Fruit fly (Drosophila melanogaster) whole organism, embryonic: ENCODE data around the gene CG7550.

ENCODE experiments used
- Aef1 ChIP-seq: fragments of 200-800 bp; sonication (Bioruptor generic); IDR thresholded peaks from 3 replicates; pipeline ENCODE4 v1.3.6; 2022; ENCODE audit warnings: missing biosample characterization, missing genetic modification characterization
- Asciz ChIP-seq: fragments of 200-800 bp; sonication (Bioruptor generic); optimal IDR thresholded peaks from 2 replicates; lab custom pipeline; 2017; ENCODE audit warnings: missing biosample characterization, mild to moderate bottlenecking, missing genetic modification characterization, missing genetic modification reagents
- CG10274 ChIP-seq: fragments of 200-800 bp; sonication (Bioruptor generic); optimal IDR thresholded peaks from 3 replicates; lab custom pipeline; 2017; ENCODE audit warnings: missing biosample characterization, mild to moderate bottlenecking, missing genetic modification characterization
- CG10654 ChIP-seq: fragments of 200-800 bp; sonication (Bioruptor generic); optimal IDR thresholded peaks from 2 replicates; lab custom pipeline; 2016; ENCODE audit warnings: missing biosample characterization, missing genetic modification characterization
- CG10959 ChIP-seq: fragments of 200-800 bp; sonication (Bioruptor generic); IDR thresholded peaks from 2 replicates; pipeline ENCODE4 v1.3.6; 2022; ENCODE audit warnings: missing biosample characterization, missing genetic modification characterization
- CG10979 ChIP-seq: fragments of 200-800 bp; sonication (Bioruptor generic); optimal IDR thresholded peaks from 2 replicates; lab custom pipeline; 2018; ENCODE audit warnings: missing biosample characterization, mild to moderate bottlenecking, missing genetic modification characterization, moderate library complexity
- CG12071 ChIP-seq: fragments of 200-800 bp; sonication (Bioruptor generic); optimal IDR thresholded peaks from 3 replicates; lab custom pipeline; 2018; ENCODE audit warnings: missing biosample characterization, mild to moderate bottlenecking, missing genetic modification characterization
- CG13287 ChIP-seq: fragments of 200-800 bp; sonication (Bioruptor generic); IDR thresholded peaks from 2 replicates; pipeline ENCODE4 v1.3.6; 2022; ENCODE audit warnings: missing biosample characterization, missing genetic modification characterization; ENCODE audit not compliant: partially characterized antibody
- CG13296 ChIP-seq: fragments of 200-800 bp; sonication (Bioruptor generic); optimal IDR thresholded peaks from 3 replicates; lab custom pipeline; 2018; ENCODE audit warnings: missing biosample characterization, mild to moderate bottlenecking, missing genetic modification characterization
- CG15011 ChIP-seq: fragments of 200-800 bp; sonication (Bioruptor generic); optimal IDR thresholded peaks from 3 replicates; lab custom pipeline; 2018; ENCODE audit warnings: missing biosample characterization, mild to moderate bottlenecking, missing genetic modification characterization
- CG17385 ChIP-seq: fragments of 200-800 bp; sonication (Bioruptor generic); optimal IDR thresholded peaks from 3 replicates; lab custom pipeline; 2018; ENCODE audit warnings: missing biosample characterization, mild to moderate bottlenecking, missing genetic modification characterization
- CG2116 ChIP-seq: fragments of 200-800 bp; sonication (Bioruptor generic); optimal IDR thresholded peaks from 3 replicates; lab custom pipeline; 2018; ENCODE audit warnings: missing biosample characterization, mild to moderate bottlenecking, missing genetic modification characterization
- CG2199 ChIP-seq: fragments of 200-800 bp; sonication (Bioruptor generic); IDR thresholded peaks from 3 replicates; pipeline ENCODE4 v1.3.6; 2022; ENCODE audit warnings: missing biosample characterization, missing genetic modification characterization
- CG32767 ChIP-seq: fragments of 200-800 bp; sonication (Bioruptor generic); IDR thresholded peaks from 2 replicates; pipeline ENCODE4 v1.3.6; 2022; ENCODE audit warnings: missing biosample characterization, missing genetic modification characterization
- CG3281 ChIP-seq: fragments of 200-800 bp; sonication (Bioruptor generic); optimal IDR thresholded peaks from 3 replicates; lab custom pipeline; 2017; ENCODE audit warnings: missing biosample characterization, mild to moderate bottlenecking, missing genetic modification characterization
- CG7963 ChIP-seq: fragments of 200-800 bp; sonication (Bioruptor generic); IDR thresholded peaks from 3 replicates; pipeline ENCODE4 v1.3.6; 2022; ENCODE audit warnings: missing biosample characterization, missing genetic modification characterization; ENCODE audit not compliant: partially characterized antibody
- CG8089 ChIP-seq: fragments of 200-800 bp; sonication (Bioruptor generic); optimal IDR thresholded peaks from 3 replicates; lab custom pipeline; 2016; ENCODE audit warnings: missing biosample characterization, missing genetic modification characterization
- CrebB ChIP-seq: fragments of 200-800 bp; sonication (Bioruptor generic); optimal IDR thresholded peaks from 3 replicates; lab custom pipeline; 2018; ENCODE audit warnings: missing biosample characterization, mild to moderate bottlenecking, missing genetic modification characterization
- Dbx ChIP-seq: fragments of 200-800 bp; sonication (Bioruptor generic); IDR thresholded peaks from 3 replicates; pipeline ENCODE4 v1.3.6; 2022; ENCODE audit warnings: missing biosample characterization, missing genetic modification characterization
- Dip2 ChIP-seq: fragments of 200-800 bp; sonication (Bioruptor generic); IDR thresholded peaks from 2 replicates; pipeline ENCODE4 v1.3.6; 2022; ENCODE audit warnings: missing biosample characterization, missing genetic modification characterization
- Gsc ChIP-seq: fragments of 200-800 bp; sonication (Bioruptor generic); IDR thresholded peaks from 2 replicates; pipeline ENCODE4 v1.3.6; 2022; ENCODE audit warnings: missing biosample characterization, missing genetic modification characterization
- HHEX ChIP-seq: fragments of 200-800 bp; sonication (Bioruptor generic); optimal IDR thresholded peaks from 3 replicates; lab custom pipeline; 2017; ENCODE audit warnings: missing biosample characterization, mild to moderate bottlenecking, missing genetic modification characterization, missing genetic modification reagents
- HmgD ChIP-seq: fragments of 200-800 bp; sonication (Bioruptor generic); optimal IDR thresholded peaks from 3 replicates; lab custom pipeline; 2016; ENCODE audit warnings: missing biosample characterization, missing genetic modification characterization
- Mad ChIP-seq: fragments of 200-800 bp; sonication (Bioruptor generic); optimal IDR thresholded peaks from 2 replicates; lab custom pipeline; 2016; ENCODE audit warnings: missing biosample characterization, missing genetic modification characterization
- NC2β ChIP-seq: fragments of 200-800 bp; sonication (Bioruptor generic); optimal IDR thresholded peaks from 2 replicates; lab custom pipeline; 2016; ENCODE audit warnings: missing biosample characterization, missing genetic modification characterization
- Pdp1 ChIP-seq, 2 experiments: fragments of 200-800 bp; sonication (Bioruptor generic); optimal IDR thresholded peaks; 3 replicates each; lab custom pipeline; 2016; ENCODE audit warnings: missing biosample characterization in 2 of 2, missing genetic modification characterization in 2 of 2, mild to moderate bottlenecking in 1 of 2, moderate library complexity in 1 of 2
- Vsx1 ChIP-seq: fragments of 200-800 bp; sonication (Bioruptor generic); optimal IDR thresholded peaks from 2 replicates; lab custom pipeline; 2017; ENCODE audit warnings: missing biosample characterization, mild to moderate bottlenecking, missing genetic modification characterization, missing genetic modification reagents
- abd-A ChIP-seq: fragments of 200-800 bp; sonication (Bioruptor generic); optimal IDR thresholded peaks from 3 replicates; lab custom pipeline; 2019; ENCODE audit warnings: missing biosample characterization, mild to moderate bottlenecking, missing genetic modification characterization, moderate library complexity
- btn ChIP-seq: fragments of 200-800 bp; sonication (Bioruptor generic); optimal IDR thresholded peaks from 2 replicates; lab custom pipeline; 2016; ENCODE audit warnings: missing biosample characterization, missing genetic modification characterization
- caup ChIP-seq: fragments of 200-800 bp; sonication (Bioruptor generic); optimal IDR thresholded peaks from 3 replicates; lab custom pipeline; 2017; ENCODE audit warnings: missing biosample characterization, mild to moderate bottlenecking, missing genetic modification characterization, moderate library complexity; ENCODE audit not compliant: severe bottlenecking
- chinmo ChIP-seq: fragments of 200-800 bp; sonication (Bioruptor generic); IDR thresholded peaks from 4 replicates; pipeline ENCODE4 v1.3.6; 2022; ENCODE audit warnings: missing biosample characterization, missing genetic modification characterization; ENCODE audit not compliant: partially characterized antibody
- chm ChIP-seq: fragments of 200-800 bp; sonication (Bioruptor generic); IDR thresholded peaks from 2 replicates; pipeline ENCODE4 v1.3.6; 2022; ENCODE audit warnings: missing biosample characterization, missing genetic modification characterization
- dmrt99B ChIP-seq: fragments of 200-800 bp; sonication (Bioruptor generic); optimal IDR thresholded peaks from 2 replicates; lab custom pipeline; 2018; ENCODE audit warnings: missing biosample characterization, mild to moderate bottlenecking, missing genetic modification characterization, moderate library complexity
- dpn ChIP-seq, 2 experiments: fragments of 200-800 bp; sonication (Bioruptor generic); optimal IDR thresholded peaks; 3 replicates each; lab custom pipeline; 2016; ENCODE audit warnings: missing biosample characterization in 2 of 2, missing genetic modification characterization in 2 of 2
- grn ChIP-seq: fragments of 200-800 bp; sonication (Bioruptor generic); optimal IDR thresholded peaks from 3 replicates; lab custom pipeline; 2017; ENCODE audit warnings: missing biosample characterization, missing genetic modification characterization
- nerfin-2 ChIP-seq: fragments of 200-800 bp; sonication (Bioruptor generic); IDR thresholded peaks from 2 replicates; pipeline ENCODE4 v1.3.6; 2022; ENCODE audit warnings: missing biosample characterization, missing genetic modification characterization; ENCODE audit not compliant: partially characterized antibody
- pb ChIP-seq: fragments of 200-800 bp; sonication (Bioruptor generic); optimal IDR thresholded peaks from 3 replicates; lab custom pipeline; 2016; ENCODE audit warnings: missing biosample characterization, missing genetic modification characterization
- phol ChIP-seq: fragments of 200-800 bp; sonication (Bioruptor generic); optimal IDR thresholded peaks from 3 replicates; lab custom pipeline; 2018; ENCODE audit warnings: missing biosample characterization, mild to moderate bottlenecking, missing genetic modification characterization, moderate library complexity
- pros ChIP-seq: fragments of 200-800 bp; sonication (Bioruptor generic); optimal IDR thresholded peaks from 3 replicates; lab custom pipeline; 2019; ENCODE audit warnings: missing biosample characterization, mild to moderate bottlenecking, missing genetic modification characterization, moderate library complexity
- sd ChIP-seq: fragments of 200-800 bp; sonication (Bioruptor generic); optimal IDR thresholded peaks from 3 replicates; lab custom pipeline; 2018; ENCODE audit warnings: missing biosample characterization, mild to moderate bottlenecking, missing genetic modification characterization, moderate library complexity
- sima ChIP-seq: fragments of 200-800 bp; sonication (Bioruptor generic); optimal IDR thresholded peaks from 2 replicates; lab custom pipeline; 2016; ENCODE audit warnings: missing biosample characterization, missing genetic modification characterization
- sqz ChIP-seq: fragments of 200-800 bp; sonication (Bioruptor generic); optimal IDR thresholded peaks from 3 replicates; lab custom pipeline; 2018; ENCODE audit warnings: missing biosample characterization, mild to moderate bottlenecking, missing genetic modification characterization
- toy ChIP-seq: fragments of 200-800 bp; sonication (Bioruptor generic); IDR thresholded peaks from 2 replicates; pipeline ENCODE4 v1.3.6; 2022; ENCODE audit warnings: missing biosample characterization, missing genetic modification characterization
- vvl ChIP-seq: fragments of 200-800 bp; sonication (Bioruptor generic); IDR thresholded peaks from 2 replicates; pipeline ENCODE4 v1.3.6; 2022; ENCODE audit warnings: missing biosample characterization, missing genetic modification characterization
- z ChIP-seq: fragments of 200-800 bp; sonication (Bioruptor generic); IDR thresholded peaks from 3 replicates; pipeline ENCODE4 v1.3.6; 2022; ENCODE audit warnings: missing biosample characterization, missing genetic modification characterization
- zen2 ChIP-seq: fragments of 200-800 bp; sonication (Bioruptor generic); IDR thresholded peaks from 3 replicates; pipeline ENCODE4 v1.3.6; 2022; ENCODE audit warnings: missing biosample characterization, missing genetic modification characterization; ENCODE audit not compliant: partially characterized antibody

Gene CG7550

dm6 chr3L:8079598-8079997 lies 44.7 kb downstream of the CG7550 start (continued):
- TF ChIP-seq pros (GFP tag; lab: Kevin White, UChicago) (no peak), btn (GFP tag; lab: Kevin White, UChicago) (no peak)

dm6 chr3L:8077953-8078352 lies 46.4 kb downstream of the CG7550 start:
- TF ChIP-seq HHEX (GFP tag; lab: Kevin White, UChicago) (no peak), Aef1 (GFP tag; lab: Robert Waterston, UW) (no peak), Vsx1 (GFP tag; lab: Kevin White, UChicago) (peak; percentile 54), abd-A (tag; lab: Kevin White, UChicago) (peak; percentile 17), sqz (GFP tag; lab: Kevin White, UChicago) (peak; percentile 67), z (GFP tag; lab: Robert Waterston, UW) (peak; percentile 53; the same call in 1 of the 3 replicates), Pdp1 (GFP tag; optimal IDR thresholded peaks at IDR 0.05; lab: Kevin White, UChicago) (peak in 1 of 2 experiments; percentile 11), nerfin-2 (peak; percentile 41; the same call in 1 of the 2 replicates), chinmo (GFP tag; lab: Robert Waterston, UW) (peak; percentile 84; the same call in 2 of the 4 replicates), vvl (GFP tag; lab: Robert Waterston, UW) (peak; percentile 81)
- TF ChIP-seq, all 482 proteins: peak for 8

- TF ChIP-seq CG32767 (no peak), chinmo (GFP tag; lab: Robert Waterston, UW) (peak; percentile 88; the same call in 2 of the 4 replicates), chm (GFP tag; lab: Robert Waterston, UW) (peak; percentile 58; the same call in 1 of the 2 replicates), phol (tag; lab: Kevin White, UChicago) (no peak), CG3281 (GFP tag; lab: Kevin White, UChicago) (no peak), CG15011 (GFP tag; lab: Kevin White, UChicago) (no peak), Asciz (peak; percentile 13), caup (peak; percentile 23), CG17385 (GFP tag; lab: Kevin White, UChicago) (peak; percentile 47), CG10979 (tag; lab: Kevin White, UChicago) (no peak), CG10959 (no peak), pb (GFP tag; lab: Kevin White, UChicago) (no peak), dmrt99B (tag; lab: Kevin White, UChicago) (no peak), Dbx (no peak), sd (tag; lab: Kevin White, UChicago) (peak; percentile 14), CG2199 (GFP tag; lab: Robert Waterston, UW) (peak; percentile 86; the same call in 1 of the 3 replicates), zen2 (GFP tag; lab: Robert Waterston, UW) (0 out of 3 replicates have a peak, but pooled peaks have one; percentile 38), dpn (GFP tag; optimal IDR thresholded peaks at IDR 0.05; lab: Kevin White, UChicago) (peak in 1 of 2 experiments; percentile 17), nerfin-2 (no peak), CG8089 (GFP tag; lab: Kevin White, UChicago) (no peak), NC2β (GFP tag; lab: Kevin White, UChicago) (no peak), CG13296 (GFP tag; lab: Kevin White, UChicago) (peak; percentile 51), Dip2 (GFP tag; lab: Robert Waterston, UW) (no peak), CG10654 (GFP tag; lab: Kevin White, UChicago) (no peak), CrebB (peak; percentile 15), CG12071 (peak; percentile 8), grn (GFP tag; lab: Kevin White, UChicago) (no peak), sima (GFP tag; lab: Kevin White, UChicago) (no peak), CG10274 (GFP tag; lab: Kevin White, UChicago) (no peak), CG2116 (GFP tag; lab: Kevin White, UChicago) (no peak), HmgD (GFP tag; lab: Kevin White, UChicago) (no peak), Gsc (no peak), CG13287 (GFP tag; lab: Robert Waterston, UW) (0 out of 2 replicates have a peak, but pooled peaks have one; percentile 28), toy (GFP tag; lab: Robert Waterston, UW) (no peak), Mad (GFP tag; lab: Kevin White, UChicago) (peak; percentile 4), CG7963 (GFP tag; lab: Robert Waterston, UW) (no peak)
Observed at dm6 chr3L:8077207-8077606, 47.1 kb downstream of the CG7550 start.
